Fruit fly (Drosophila melanogaster) whole organism, wandering third instar larva: ENCODE results near the gene CG4995.

Source experiments
- Hr78 ChIP-seq: fragments of >200 bp; optimal IDR thresholded peaks from 2 replicates; lab custom pipeline; 2017; ENCODE audit warnings: missing biosample characterization, missing genetic modification characterization
- Myc ChIP-seq: fragments of >200 bp; optimal IDR thresholded peaks from 2 replicates; lab custom pipeline; 2017
- Sp1 ChIP-seq: fragments of 200-800 bp; sonication (Bioruptor generic); optimal IDR thresholded peaks from 3 replicates; lab custom pipeline; 2019; ENCODE audit warnings: missing biosample characterization, mild to moderate bottlenecking, missing genetic modification characterization, moderate library complexity
- h ChIP-seq: fragments of 200-800 bp; sonication (Bioruptor generic); optimal IDR thresholded peaks from 3 replicates; lab custom pipeline; 2016; ENCODE audit warnings: missing biosample characterization, mild to moderate bottlenecking, missing genetic modification characterization

dm6 chr2L:10320174-10320775 is 2.0 kb upstream of the CG4995 start:
- TF ChIP-seq Myc (lab: Kevin White, UChicago) (no peak), Sp1 (GFP tag; lab: Kevin White, UChicago) (no peak), h (no peak), Hr78 (GFP tag; lab: Kevin White, UChicago) (no peak)
